Worm (Caenorhabditis elegans): ENCODE measurements around the gene Y41E3.13.

The Y41E3.13 gene

ce11 chrIV:15020958-15021357, 37.1 kb upstream of the Y41E3.13 start (continued):
- TF ChIP-seq dpl-1 (GFP tag; optimal IDR thresholded peaks at IDR 0.05) (peak in 1 of 3 experiments; percentile 33), snpc-4 (tag; optimal IDR thresholded peaks at IDR 0.05) (no peak), nhr-85 (tag) (no peak), nhr-71 (tag; optimal IDR thresholded peaks at IDR 0.05) (peak; percentile 44), sup-37 (GFP tag; optimal IDR thresholded peaks at IDR 0.05) (no peak), skn-1 (tag; optimal IDR thresholded peaks at IDR 0.05) (no peak), hpl-2 (GFP tag; optimal IDR thresholded peaks at IDR 0.05) (no peak), zag-1 (tag; optimal IDR thresholded peaks at IDR 0.05) (no peak), mef-2 (tag; optimal IDR thresholded peaks at IDR 0.05) (no peak), swsn-7 (tag; optimal IDR thresholded peaks at IDR 0.05) (peak; percentile 53), nhr-28 (tag; optimal IDR thresholded peaks at IDR 0.05) (no peak), fos-1 (tag; optimal IDR thresholded peaks at IDR 0.05) (no peak), aha-1 (tag; optimal IDR thresholded peaks at IDR 0.05) (no peak), F16B12.6 (tag; optimal IDR thresholded peaks at IDR 0.05) (no peak), ztf-11 (tag; optimal IDR thresholded peaks at IDR 0.05) (no peak), lin-15B (tag; optimal IDR thresholded peaks at IDR 0.05) (no peak), efl-1 (optimal IDR thresholded peaks at IDR 0.05) (peak; percentile 12 to 34), efl-1 (GFP tag; optimal IDR thresholded peaks at IDR 0.05 in 1 of 2) (peak in 1 of 2 experiments; percentile 19)

- TF ChIP-seq sptf-1 (tag; optimal IDR thresholded peaks at IDR 0.05), result no peak
- TF ChIP-seq unc-30 (tag; optimal IDR thresholded peaks at IDR 0.05), result no peak
- TF ChIP-seq C34B4.2 (tag; optimal IDR thresholded peaks at IDR 0.05), result no peak
- TF ChIP-seq pqm-1 (tag; optimal IDR thresholded peaks at IDR 0.05), result no peak
- no peak for TF ChIP-seq unc-98 (GFP tag; IDR thresholded peaks at IDR 0.05)
- TF ChIP-seq nhr-237 (tag; optimal IDR thresholded peaks at IDR 0.05), result no peak
- TF ChIP-seq hlh-17 (GFP tag; optimal IDR thresholded peaks at IDR 0.05; ENCODE audit: borderline replicate concordance), result no peak
- no peak for TF ChIP-seq pax-3 (tag; optimal IDR thresholded peaks at IDR 0.05)
These were observed 33.7 kb upstream of the Y41E3.13 start for ce11 chrIV:15024426-15024825.

- TF ChIP-seq ets-5 (GFP tag; IDR thresholded peaks at IDR 0.05) (no peak), swsn-7 (tag; optimal IDR thresholded peaks at IDR 0.05) (peak; percentile 38), fkh-8 (tag; optimal IDR thresholded peaks at IDR 0.05) (peak; percentile 6), unc-86 (tag; optimal IDR thresholded peaks at IDR 0.05) (no peak), ama-1 (optimal IDR thresholded peaks at IDR 0.05) (no peak), hlh-4 (tag; optimal IDR thresholded peaks at IDR 0.05) (no peak), alr-1 (tag; optimal IDR thresholded peaks at IDR 0.05; ENCODE audit: borderline replicate concordance) (no peak), mep-1 (tag; optimal IDR thresholded peaks at IDR 0.05) (peak; percentile 79), dpl-1 (GFP tag; optimal IDR thresholded peaks at IDR 0.05) (peak; percentile 89 to 93 (median 89)), nhr-90 (tag; optimal IDR thresholded peaks at IDR 0.05; ENCODE audit: poor library complexity) (peak; percentile 5), unc-62 (GFP tag; optimal IDR thresholded peaks at IDR 0.05) (no peak), Y116A8C.19 (tag; optimal IDR thresholded peaks at IDR 0.05; ENCODE audit: borderline replicate concordance) (no peak), snpc-4 (tag; optimal IDR thresholded peaks at IDR 0.05) (peak; percentile 8), nhr-76 (tag; optimal IDR thresholded peaks at IDR 0.05) (no peak), nhr-19 (GFP tag; conservative IDR thresholded peaks at IDR 0.05) (no peak), nhr-85 (tag) (peak; percentile 66), vab-15 (tag; optimal IDR thresholded peaks at IDR 0.05) (no peak), C34B4.2 (tag; optimal IDR thresholded peaks at IDR 0.05) (no peak), rnt-1 (tag; optimal IDR thresholded peaks at IDR 0.05) (peak; percentile 35), nhr-237 (tag; optimal IDR thresholded peaks at IDR 0.05) (no peak), lsy-2 (tag; optimal IDR thresholded peaks at IDR 0.05) (peak; percentile 45 to 80), lin-13 (GFP tag; optimal IDR thresholded peaks at IDR 0.05) (peak; percentile 30), snu-23 (GFP tag; optimal IDR thresholded peaks at IDR 0.05) (peak; percentile 58), ces-1 (GFP tag; optimal IDR thresholded peaks at IDR 0.05) (no peak), lin-15B (tag; optimal IDR thresholded peaks at IDR 0.05) (peak; percentile 64), dsc-1 (tag; optimal IDR thresholded peaks at IDR 0.05) (peak; percentile 0), xbp-1 (tag; optimal IDR thresholded peaks at IDR 0.05) (peak; percentile 59), egl-13 (tag; optimal IDR thresholded peaks at IDR 0.05) (peak; percentile 4), nhr-20 (tag; optimal IDR thresholded peaks at IDR 0.05) (peak; percentile 34), aly-2 (tag; optimal IDR thresholded peaks at IDR 0.05) (peak; percentile 18), lin-35 (GFP tag; optimal IDR thresholded peaks at IDR 0.05) (peak; percentile 89 to 95), tbx-2 (tag; optimal IDR thresholded peaks at IDR 0.05) (peak; percentile 7), nhr-77 (tag; optimal IDR thresholded peaks at IDR 0.05) (peak; percentile 10)
These were observed 32.7 kb upstream of the Y41E3.13 start, which contains the start of gene fcd-2 for ce11 chrIV:15025384-15025783. Gene fcd-2, plus strand, starts transcription at chrIV:15025710.
